Fruit fly (Drosophila melanogaster) whole organism, embryonic: ENCODE measurements around the gene Dcps.

ENCODE experiments used
- Aef1 ChIP-seq: fragments of 200-800 bp; sonication (Bioruptor generic); IDR thresholded peaks from 3 replicates; pipeline ENCODE4 v1.3.6; 2022; ENCODE audit warnings: missing biosample characterization, missing genetic modification characterization
- Bdp1 ChIP-seq: fragments of 200-800 bp; sonication (Bioruptor generic); optimal IDR thresholded peaks from 3 replicates; lab custom pipeline; 2016; ENCODE audit warnings: missing biosample characterization, missing genetic modification characterization
- CG1024 ChIP-seq: fragments of 200-800 bp; sonication (Bioruptor generic); IDR thresholded peaks from 2 replicates; pipeline ENCODE4 v1.3.6; 2022; ENCODE audit warnings: missing biosample characterization, missing genetic modification characterization
- CG10565 ChIP-seq: fragments of 200-800 bp; sonication (Bioruptor generic); optimal IDR thresholded peaks from 3 replicates; lab custom pipeline; 2016; ENCODE audit warnings: missing biosample characterization, mild to moderate bottlenecking, missing genetic modification characterization
- CG11085 ChIP-seq: fragments of 200-800 bp; sonication (Bioruptor generic); IDR thresholded peaks from 2 replicates; pipeline ENCODE4 v1.3.6; 2022; ENCODE audit warnings: missing biosample characterization, missing genetic modification characterization
- CG11398 ChIP-seq: fragments of 200-800 bp; sonication (Bioruptor generic); optimal IDR thresholded peaks from 2 replicates; lab custom pipeline; 2016; ENCODE audit warnings: missing biosample characterization, missing genetic modification characterization
- CG11695 ChIP-seq: fragments of 200-800 bp; sonication (Bioruptor generic); IDR thresholded peaks from 3 replicates; pipeline ENCODE4 v1.3.6; 2022; ENCODE audit warnings: missing biosample characterization, missing genetic modification characterization
- CG12744 ChIP-seq: fragments of 200-800 bp; sonication (Bioruptor generic); optimal IDR thresholded peaks from 2 replicates; lab custom pipeline; 2016; ENCODE audit warnings: missing biosample characterization, missing genetic modification characterization
- CG13287 ChIP-seq: fragments of 200-800 bp; sonication (Bioruptor generic); IDR thresholded peaks from 2 replicates; pipeline ENCODE4 v1.3.6; 2022; ENCODE audit warnings: missing biosample characterization, missing genetic modification characterization; ENCODE audit not compliant: partially characterized antibody
- CG13894 ChIP-seq: fragments of 200-800 bp; sonication (Bioruptor generic); optimal IDR thresholded peaks from 3 replicates; lab custom pipeline; 2018; ENCODE audit warnings: missing biosample characterization, mild to moderate bottlenecking, missing genetic modification characterization, moderate library complexity
- CG16815 ChIP-seq: fragments of 200-800 bp; sonication (Bioruptor generic); optimal IDR thresholded peaks from 3 replicates; lab custom pipeline; 2017; ENCODE audit warnings: missing biosample characterization, mild to moderate bottlenecking, missing genetic modification characterization
- CG32767 ChIP-seq: fragments of 200-800 bp; sonication (Bioruptor generic); IDR thresholded peaks from 2 replicates; pipeline ENCODE4 v1.3.6; 2022; ENCODE audit warnings: missing biosample characterization, missing genetic modification characterization
- CG34376 ChIP-seq: fragments of 200-800 bp; sonication (Bioruptor generic); optimal IDR thresholded peaks from 2 replicates; lab custom pipeline; 2018; ENCODE audit warnings: missing biosample characterization, mild to moderate bottlenecking, missing genetic modification characterization
- CG4360 ChIP-seq: fragments of 200-800 bp; sonication (Bioruptor generic); IDR thresholded peaks from 2 replicates; pipeline ENCODE4 v1.3.6; 2022; ENCODE audit warnings: missing biosample characterization, missing genetic modification characterization
- CG4617 ChIP-seq: fragments of 200-800 bp; sonication (Bioruptor generic); optimal IDR thresholded peaks from 3 replicates; lab custom pipeline; 2016; ENCODE audit warnings: missing biosample characterization, missing genetic modification characterization, borderline replicate concordance
- CG4707 ChIP-seq: fragments of 200-800 bp; sonication (Bioruptor generic); optimal IDR thresholded peaks from 2 replicates; lab custom pipeline; 2018; ENCODE audit warnings: missing biosample characterization, mild to moderate bottlenecking, missing genetic modification characterization, moderate library complexity
- CG6254 ChIP-seq: fragments of 200-800 bp; sonication (Bioruptor generic); optimal IDR thresholded peaks from 3 replicates; lab custom pipeline; 2017; ENCODE audit warnings: mild to moderate bottlenecking, missing biosample characterization, missing genetic modification reagents, missing genetic modification characterization
- CG6654 ChIP-seq: fragments of 200-800 bp; sonication (Bioruptor generic); optimal IDR thresholded peaks from 2 replicates; lab custom pipeline; 2017; ENCODE audit warnings: missing biosample characterization, mild to moderate bottlenecking, missing genetic modification characterization
- CG7745 ChIP-seq: fragments of 200-800 bp; sonication (Bioruptor generic); optimal IDR thresholded peaks from 2 replicates; lab custom pipeline; 2018; ENCODE audit warnings: missing biosample characterization, mild to moderate bottlenecking, missing genetic modification characterization, moderate library complexity
- CG7839 ChIP-seq: fragments of 200-800 bp; sonication (Bioruptor generic); optimal IDR thresholded peaks from 3 replicates; lab custom pipeline; 2018; ENCODE audit warnings: missing biosample characterization, mild to moderate bottlenecking, missing genetic modification characterization, moderate library complexity
- CG7987 ChIP-seq: fragments of 200-800 bp; sonication (Bioruptor generic); optimal IDR thresholded peaks from 2 replicates; lab custom pipeline; 2018; ENCODE audit warnings: missing biosample characterization, mild to moderate bottlenecking, missing genetic modification characterization, moderate library complexity
- CG8359 ChIP-seq: fragments of 200-800 bp; sonication (Bioruptor generic); optimal IDR thresholded peaks from 2 replicates; lab custom pipeline; 2017; ENCODE audit warnings: missing biosample characterization, mild to moderate bottlenecking, missing genetic modification characterization, borderline replicate concordance
- Camta ChIP-seq: fragments of 200-800 bp; sonication (Bioruptor generic); optimal IDR thresholded peaks from 2 replicates; lab custom pipeline; 2016; ENCODE audit warnings: missing biosample characterization, missing genetic modification characterization
- CoRest ChIP-seq: fragments of 200-800 bp; sonication (Bioruptor generic); optimal IDR thresholded peaks from 3 replicates; lab custom pipeline; 2018; ENCODE audit warnings: missing biosample characterization, mild to moderate bottlenecking, missing genetic modification characterization, moderate library complexity
- Dbx ChIP-seq: fragments of 200-800 bp; sonication (Bioruptor generic); IDR thresholded peaks from 3 replicates; pipeline ENCODE4 v1.3.6; 2022; ENCODE audit warnings: missing biosample characterization, missing genetic modification characterization
- Drgx ChIP-seq: fragments of 200-800 bp; sonication (Bioruptor generic); IDR thresholded peaks from 2 replicates; pipeline ENCODE4 v1.3.6; 2022; ENCODE audit warnings: missing biosample characterization, missing genetic modification characterization
- E2f2 ChIP-seq: fragments of 200-800 bp; sonication (Bioruptor generic); IDR thresholded peaks from 2 replicates; pipeline ENCODE4 v1.3.6; 2022; ENCODE audit warnings: missing biosample characterization, missing genetic modification characterization
- Fer3 ChIP-seq: fragments of 200-800 bp; sonication (Bioruptor generic); optimal IDR thresholded peaks from 2 replicates; lab custom pipeline; 2018; ENCODE audit warnings: missing biosample characterization, mild to moderate bottlenecking, missing genetic modification characterization, moderate library complexity
- Gsc ChIP-seq: fragments of 200-800 bp; sonication (Bioruptor generic); IDR thresholded peaks from 2 replicates; pipeline ENCODE4 v1.3.6; 2022; ENCODE audit warnings: missing biosample characterization, missing genetic modification characterization
- HHEX ChIP-seq: fragments of 200-800 bp; sonication (Bioruptor generic); optimal IDR thresholded peaks from 3 replicates; lab custom pipeline; 2017; ENCODE audit warnings: missing biosample characterization, mild to moderate bottlenecking, missing genetic modification characterization, missing genetic modification reagents
- HLH3B ChIP-seq: fragments of 200-800 bp; sonication (Bioruptor generic); IDR thresholded peaks from 2 replicates; pipeline ENCODE4 v1.3.6; 2022; ENCODE audit warnings: missing biosample characterization, missing genetic modification characterization
- Hey ChIP-seq: fragments of 200-800 bp; sonication (Bioruptor generic); optimal IDR thresholded peaks from 3 replicates; lab custom pipeline; 2018; ENCODE audit warnings: missing biosample characterization, mild to moderate bottlenecking, missing genetic modification characterization
- Hr3 ChIP-seq: fragments of 200-800 bp; sonication (Bioruptor generic); optimal IDR thresholded peaks from 3 replicates; lab custom pipeline; 2016; ENCODE audit warnings: missing biosample characterization, missing genetic modification characterization
- Hr51 ChIP-seq, 2 experiments: fragments of 200-800 bp; sonication (Bioruptor generic); optimal IDR thresholded peaks; 2 replicates in 1 of 2; 3 replicates in 1 of 2; lab custom pipeline; 2016 to 2018; ENCODE audit warnings: missing biosample characterization in 2 of 2, missing genetic modification characterization in 2 of 2, mild to moderate bottlenecking in 1 of 2, moderate library complexity in 1 of 2
- Mad ChIP-seq: fragments of 200-800 bp; sonication (Bioruptor generic); optimal IDR thresholded peaks from 2 replicates; lab custom pipeline; 2016; ENCODE audit warnings: missing biosample characterization, missing genetic modification characterization
- Ptx1 ChIP-seq: fragments of 200-800 bp; sonication (Bioruptor generic); IDR thresholded peaks from 2 replicates; pipeline ENCODE4 v1.3.6; 2022; ENCODE audit warnings: missing biosample characterization, missing genetic modification characterization
- Ravus ChIP-seq: fragments of 200-800 bp; sonication (Bioruptor generic); IDR thresholded peaks from 2 replicates; pipeline ENCODE4 v1.3.6; 2022; ENCODE audit warnings: missing biosample characterization, missing genetic modification characterization
- Rfx ChIP-seq: fragments of 200-800 bp; sonication (Bioruptor generic); IDR thresholded peaks from 2 replicates; pipeline ENCODE4 v1.3.6; 2022; ENCODE audit warnings: missing biosample characterization, missing genetic modification characterization
- Tbp ChIP-seq: fragments of >200 bp; optimal IDR thresholded peaks from 2 replicates; lab custom pipeline; 2018; ENCODE audit warnings: missing biosample characterization, missing genetic modification characterization
- ase ChIP-seq: fragments of 200-800 bp; sonication (Bioruptor generic); IDR thresholded peaks from 3 replicates; pipeline ENCODE4 v1.3.6; 2022; ENCODE audit warnings: missing biosample characterization, missing genetic modification characterization
- cwo ChIP-seq: fragments of 200-800 bp; sonication (Bioruptor generic); optimal IDR thresholded peaks from 3 replicates; lab custom pipeline; 2017; ENCODE audit warnings: missing biosample characterization, missing genetic modification characterization, mild to moderate bottlenecking, moderate library complexity, missing genetic modification reagents
- dmrt99B ChIP-seq: fragments of 200-800 bp; sonication (Bioruptor generic); optimal IDR thresholded peaks from 2 replicates; lab custom pipeline; 2018; ENCODE audit warnings: missing biosample characterization, mild to moderate bottlenecking, missing genetic modification characterization, moderate library complexity
- fd96Cb ChIP-seq: fragments of 200-800 bp; sonication (Bioruptor generic); optimal IDR thresholded peaks from 2 replicates; lab custom pipeline; 2018; ENCODE audit warnings: missing biosample characterization, mild to moderate bottlenecking, missing genetic modification characterization, moderate library complexity
- grau ChIP-seq: fragments of 200-800 bp; optimal IDR thresholded peaks from 3 replicates; lab custom pipeline; 2019; ENCODE audit warnings: missing biosample characterization, mild to moderate bottlenecking, missing genetic modification characterization, moderate library complexity
- h ChIP-seq: fragments of >200 bp; optimal IDR thresholded peaks from 2 replicates; lab custom pipeline; 2017
- her ChIP-seq: fragments of 200-800 bp; sonication (Bioruptor generic); optimal IDR thresholded peaks from 2 replicates; lab custom pipeline; 2016; ENCODE audit warnings: missing biosample characterization, missing genetic modification characterization
- kay ChIP-seq: fragments of 200-800 bp; sonication (Bioruptor generic); optimal IDR thresholded peaks from 2 replicates; lab custom pipeline; 2016; ENCODE audit warnings: missing biosample characterization, missing genetic modification characterization
- mld ChIP-seq: fragments of 200-800 bp; sonication (Bioruptor generic); IDR thresholded peaks from 3 replicates; pipeline ENCODE4 v1.3.6; 2022; ENCODE audit warnings: missing biosample characterization, missing genetic modification characterization; ENCODE audit not compliant: partially characterized antibody
- ro ChIP-seq: fragments of 200-800 bp; sonication (Bioruptor generic); IDR thresholded peaks from 2 replicates; pipeline ENCODE4 v1.3.6; 2022; ENCODE audit warnings: missing biosample characterization, missing genetic modification characterization
- sr ChIP-seq: fragments of 200-800 bp; sonication (Bioruptor generic); IDR thresholded peaks from 3 replicates; pipeline ENCODE4 v1.3.6; 2022; ENCODE audit warnings: missing biosample characterization, missing genetic modification characterization
- zfh2 ChIP-seq: fragments of 200-800 bp; sonication (Bioruptor generic); optimal IDR thresholded peaks from 2 replicates; lab custom pipeline; 2016; ENCODE audit warnings: missing biosample characterization, missing genetic modification characterization

Gene Dcps

DNA sequence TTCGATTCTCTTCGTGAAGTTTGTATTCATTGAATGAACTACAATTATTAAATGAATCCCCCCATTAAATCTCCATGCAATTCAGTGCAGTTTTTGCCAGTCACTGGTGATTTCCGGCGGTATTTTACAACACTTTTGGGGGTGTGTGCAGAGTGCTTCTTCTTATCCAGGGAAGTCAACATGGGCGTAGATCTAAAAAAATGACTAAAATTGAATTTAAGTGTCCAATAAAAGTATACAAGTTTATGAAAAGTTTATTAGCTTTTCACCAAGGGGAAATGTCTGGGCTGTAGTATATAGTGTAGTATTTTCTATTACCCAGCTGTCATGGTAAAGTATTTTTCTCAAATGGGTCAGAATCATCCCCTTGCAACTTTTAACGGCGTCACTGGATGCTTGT is 36.9 kb upstream of the Dcps start, which contains the start of gene Hpf1 (continued):
- no peak for TF ChIP-seq mld
- TF ChIP-seq dmrt99B (tag; lab: Kevin White, UChicago): peak; percentile 98
- peak; percentile 98 for TF ChIP-seq Hr3 (GFP tag; lab: Kevin White, UChicago)
- TF ChIP-seq Hey (tag; lab: Kevin White, UChicago): peak; percentile 86
- TF ChIP-seq CG11085: peak; percentile 96
- peak; percentile 98 for TF ChIP-seq CG4617 (GFP tag; lab: Kevin White, UChicago)
- peak; percentile 93 for TF ChIP-seq Ravus (GFP tag; lab: Robert Waterston, UW)
- TF ChIP-seq CG7745: peak; percentile 58
- peak; percentile 99 for TF ChIP-seq zfh2 (GFP tag; lab: Kevin White, UChicago)
- peak; percentile 98 for TF ChIP-seq grau
- TF ChIP-seq CG13287 (GFP tag; lab: Robert Waterston, UW): peak; percentile 42; the same call in 1 of the 2 replicates
- TF ChIP-seq Hr51 (GFP tag; optimal IDR thresholded peaks at IDR 0.05; lab: Kevin White, UChicago): peak; percentile 98
- peak; percentile 86; the same call in 2 of the 3 replicates for TF ChIP-seq sr (GFP tag; lab: Robert Waterston, UW)
- peak; percentile 92 for TF ChIP-seq Gsc (GFP tag; lab: Robert Waterston, UW)
- peak; percentile 97 for TF ChIP-seq CG32767 (GFP tag; lab: Robert Waterston, UW)
- peak; percentile 98 for TF ChIP-seq Camta
- peak; percentile 98 for TF ChIP-seq CG13894 (tag; lab: Kevin White, UChicago)
- TF ChIP-seq CoRest (tag; lab: Kevin White, UChicago): peak; percentile 99
- peak; percentile 98 for TF ChIP-seq Mad (GFP tag; lab: Kevin White, UChicago)
- peak; percentile 90 for TF ChIP-seq CG8359 (GFP tag; lab: Kevin White, UChicago)
- TF ChIP-seq CG1024 (GFP tag; lab: Robert Waterston, UW): peak; percentile 89
- peak; percentile 92 for TF ChIP-seq ro
- TF ChIP-seq CG10565: peak; percentile 92
- peak; percentile 98 for TF ChIP-seq fd96Cb (tag; lab: Kevin White, UChicago)
- peak; percentile 98 for TF ChIP-seq CG11398 (GFP tag; lab: Kevin White, UChicago)
- TF ChIP-seq kay: peak; percentile 96
- TF ChIP-seq Tbp (GFP tag; lab: Kevin White, UChicago): no peak
- TF ChIP-seq CG4707 (GFP tag; lab: Kevin White, UChicago): peak; percentile 85
- peak; percentile 73 for TF ChIP-seq CG4360
- TF ChIP-seq Bdp1: peak; percentile 92
- TF ChIP-seq h: no peak
- peak; percentile 98 for TF ChIP-seq Fer3 (tag; lab: Kevin White, UChicago)
- peak; percentile 96 for TF ChIP-seq her (GFP tag; lab: Kevin White, UChicago)
- peak; percentile 97 for TF ChIP-seq HLH3B (GFP tag; lab: Robert Waterston, UW)
- peak; percentile 99 for TF ChIP-seq CG7839 (tag; lab: Kevin White, UChicago)
- peak; percentile 98 for TF ChIP-seq CG34376
- peak; percentile 95 for TF ChIP-seq CG7987 (GFP tag; lab: Kevin White, UChicago)
- peak; percentile 86 for TF ChIP-seq E2f2 (GFP tag; lab: Robert Waterston, UW)
- peak; percentile 97 for TF ChIP-seq ase (GFP tag; lab: Robert Waterston, UW)
- TF ChIP-seq cwo (GFP tag; lab: Kevin White, UChicago): peak; percentile 96
- TF ChIP-seq CG11695: peak; percentile 99
- peak; percentile 98 for TF ChIP-seq HHEX (GFP tag; lab: Kevin White, UChicago)
- TF ChIP-seq Dbx (GFP tag; lab: Robert Waterston, UW): peak; percentile 98
- peak; percentile 99 for TF ChIP-seq Ptx1
- TF ChIP-seq CG16815 (GFP tag; lab: Kevin White, UChicago): peak; percentile 98
- peak; percentile 90 for TF ChIP-seq CG6654 (GFP tag; lab: Kevin White, UChicago)
- TF ChIP-seq CG6254 (GFP tag; lab: Kevin White, UChicago): peak; percentile 93
- TF ChIP-seq Aef1 (GFP tag; lab: Robert Waterston, UW): peak; percentile 98
- peak; percentile 98 for TF ChIP-seq CG12744 (GFP tag; lab: Kevin White, UChicago)
- peak; percentile 98 for TF ChIP-seq Drgx (GFP tag; lab: Robert Waterston, UW)
- TF ChIP-seq Rfx (GFP tag; lab: Robert Waterston, UW): peak; percentile 99
